Worm (Caenorhabditis elegans) whole organism, L3 larva: ENCODE results near the gene Y39G8B.10.
A peak's percentile ranks its signal among the peaks of the same experiment; 100 is the strongest.

ENCODE experiments used
- R02D3.7 ChIP-seq: fragments of 150-350 bp; optimal IDR thresholded peaks from 2 replicates; lab custom pipeline; 2014; ENCODE audit warnings: missing biosample characterization, missing genetic modification characterization
- ZK546.5 ChIP-seq: sonication (generic microtip); optimal IDR thresholded peaks from 2 replicates; lab custom pipeline; 2017; ENCODE audit warnings: missing biosample characterization, missing genetic modification characterization
- aly-2 ChIP-seq: fragments of 150-350 bp; optimal IDR thresholded peaks from 2 replicates; lab custom pipeline; 2014; ENCODE audit warnings: missing biosample characterization, missing genetic modification characterization
- ama-1 ChIP-seq: fragments of 150-350 bp; optimal IDR thresholded peaks from 2 replicates; lab custom pipeline; 2018
- ceh-16 ChIP-seq: sonication (generic microtip); optimal IDR thresholded peaks from 2 replicates; lab custom pipeline; 2017; ENCODE audit warnings: missing biosample characterization, missing genetic modification characterization
- ceh-28 ChIP-seq: fragments of 150-350 bp; optimal IDR thresholded peaks from 2 replicates; lab custom pipeline; 2014; ENCODE audit warnings: missing biosample characterization, missing genetic modification reagents, missing genetic modification characterization
- ceh-82 ChIP-seq: fragments of 150-350 bp; optimal IDR thresholded peaks from 2 replicates; lab custom pipeline; 2014; ENCODE audit warnings: missing biosample characterization, missing genetic modification characterization
- ceh-9 ChIP-seq: sonication (generic microtip); optimal IDR thresholded peaks from 2 replicates; lab custom pipeline; 2018; ENCODE audit warnings: missing biosample characterization, missing genetic modification characterization
- daf-12 ChIP-seq: fragments of 150-350 bp; optimal IDR thresholded peaks from 2 replicates; lab custom pipeline; 2014; ENCODE audit warnings: missing biosample characterization, missing genetic modification reagents, missing genetic modification characterization
- egl-27 ChIP-seq: sonication (generic microtip); optimal IDR thresholded peaks from 4 replicates; lab custom pipeline; 2017; ENCODE audit warnings: missing biosample characterization, missing genetic modification reagents, missing genetic modification characterization
- egl-5 ChIP-seq: fragments of 150-350 bp; optimal IDR thresholded peaks from 2 replicates; lab custom pipeline; 2017; ENCODE audit warnings: missing biosample characterization, missing genetic modification reagents, missing genetic modification characterization, inconsistent platforms
- elt-1 ChIP-seq: fragments of 150-350 bp; optimal IDR thresholded peaks from 2 replicates; lab custom pipeline; 2014; ENCODE audit warnings: missing biosample characterization, missing genetic modification characterization
- elt-2 ChIP-seq: sonication (generic microtip); optimal IDR thresholded peaks from 2 replicates; lab custom pipeline; 2016; ENCODE audit warnings: missing genetic modification reagents, mild to moderate bottlenecking, missing genetic modification characterization, missing compliant biosample characterization
- elt-3 ChIP-seq, 3 experiments: fragments of 150-350 bp in 1 of 3; sonication (generic microtip) in 2 of 3; optimal IDR thresholded peaks; 2 replicates in 2 of 3; 4 replicates in 1 of 3; lab custom pipeline; 2014 to 2017; ENCODE audit warnings: missing biosample characterization in 3 of 3, missing genetic modification characterization in 3 of 3
- eor-1 ChIP-seq, 2 experiments: fragments of 150-350 bp; optimal IDR thresholded peaks; 2 replicates each; lab custom pipeline; 2014 to 2018; ENCODE audit warnings: missing biosample characterization in 2 of 2, missing genetic modification characterization in 2 of 2
- fkh-10 ChIP-seq: sonication (generic microtip); optimal IDR thresholded peaks from 2 replicates; lab custom pipeline; 2017; ENCODE audit warnings: missing biosample characterization, missing genetic modification reagents, missing genetic modification characterization
- fkh-2 ChIP-seq: fragments of 150-350 bp; optimal IDR thresholded peaks from 2 replicates; lab custom pipeline; 2014; ENCODE audit warnings: missing biosample characterization, missing genetic modification reagents, missing genetic modification characterization
- fos-1 ChIP-seq: fragments of 150-350 bp; optimal IDR thresholded peaks from 2 replicates; lab custom pipeline; 2014; ENCODE audit warnings: missing biosample characterization, missing genetic modification characterization
- hmg-11 ChIP-seq: sonication (generic microtip); optimal IDR thresholded peaks from 2 replicates; lab custom pipeline; 2016; ENCODE audit warnings: missing genetic modification characterization, missing compliant biosample characterization
- jun-1 ChIP-seq: fragments of 150-350 bp; optimal IDR thresholded peaks from 2 replicates; lab custom pipeline; 2014; ENCODE audit warnings: missing biosample characterization, missing genetic modification reagents, missing genetic modification characterization
- lin-15B ChIP-seq: fragments of 150-350 bp; optimal IDR thresholded peaks from 2 replicates; lab custom pipeline; 2014; ENCODE audit warnings: missing biosample characterization, missing genetic modification characterization
- lin-39 ChIP-seq: fragments of 150-350 bp; optimal IDR thresholded peaks from 2 replicates; lab custom pipeline; 2018; ENCODE audit warnings: missing biosample characterization, missing genetic modification reagents, missing genetic modification characterization
- lsy-12 ChIP-seq: sonication (generic microtip); optimal IDR thresholded peaks from 2 replicates; lab custom pipeline; 2016; ENCODE audit warnings: mild to moderate bottlenecking, missing genetic modification characterization, missing compliant biosample characterization
- mdl-1 ChIP-seq: fragments of 150-350 bp; optimal IDR thresholded peaks from 2 replicates; lab custom pipeline; 2014; ENCODE audit warnings: missing biosample characterization, missing genetic modification characterization
- mml-1 ChIP-seq: fragments of 150-350 bp; sonication (generic microtip); optimal IDR thresholded peaks from 3 replicates; lab custom pipeline; 2014; ENCODE audit warnings: missing biosample characterization, missing genetic modification characterization
- nfya-1 ChIP-seq: sonication (generic microtip); optimal IDR thresholded peaks from 2 replicates; lab custom pipeline; 2017; ENCODE audit warnings: missing genetic modification characterization, mild to moderate bottlenecking, missing compliant biosample characterization, antibody characterized with exemption, moderate library complexity; ENCODE audit not compliant: insufficient read depth
- nhr-11 ChIP-seq: fragments of 150-350 bp; optimal IDR thresholded peaks from 2 replicates; lab custom pipeline; 2014; ENCODE audit warnings: missing biosample characterization, missing genetic modification characterization
- nhr-12 ChIP-seq: fragments of 150-350 bp; optimal IDR thresholded peaks from 2 replicates; lab custom pipeline; 2014; ENCODE audit warnings: missing biosample characterization, missing genetic modification characterization
- nhr-23 ChIP-seq: fragments of 150-350 bp; optimal IDR thresholded peaks from 2 replicates; lab custom pipeline; 2014; ENCODE audit warnings: missing biosample characterization, missing genetic modification reagents, missing genetic modification characterization
- nhr-237 ChIP-seq: fragments of 150-350 bp; optimal IDR thresholded peaks from 2 replicates; lab custom pipeline; 2014; ENCODE audit warnings: missing biosample characterization, missing genetic modification characterization
- nhr-25 ChIP-seq: sonication (generic microtip); optimal IDR thresholded peaks from 2 replicates; lab custom pipeline; 2017; ENCODE audit warnings: missing biosample characterization, missing genetic modification characterization
- nhr-28 ChIP-seq: fragments of 150-350 bp; optimal IDR thresholded peaks from 2 replicates; lab custom pipeline; 2014; ENCODE audit warnings: missing biosample characterization, missing genetic modification characterization
- nhr-43 ChIP-seq: sonication (generic microtip); optimal IDR thresholded peaks from 2 replicates; lab custom pipeline; 2016; ENCODE audit warnings: mild to moderate bottlenecking, missing genetic modification characterization, missing compliant biosample characterization; ENCODE audit not compliant: poor library complexity, severe bottlenecking
- nhr-67 ChIP-seq: fragments of 150-350 bp; optimal IDR thresholded peaks from 2 replicates; lab custom pipeline; 2014; ENCODE audit warnings: missing biosample characterization, missing genetic modification characterization
- nhr-76 ChIP-seq: fragments of 150-350 bp; sonication (generic microtip); optimal IDR thresholded peaks from 5 replicates; lab custom pipeline; 2014; ENCODE audit warnings: missing biosample characterization, missing genetic modification characterization
- nhr-77 ChIP-seq: fragments of 150-350 bp; optimal IDR thresholded peaks from 2 replicates; lab custom pipeline; 2014; ENCODE audit warnings: missing biosample characterization, missing genetic modification characterization
- pha-4 ChIP-seq: fragments of 150-350 bp; optimal IDR thresholded peaks from 2 replicates; lab custom pipeline; 2014; ENCODE audit warnings: missing biosample characterization, missing genetic modification reagents, missing genetic modification characterization
- pqm-1 ChIP-seq: fragments of 150-350 bp; optimal IDR thresholded peaks from 2 replicates; lab custom pipeline; 2017; ENCODE audit warnings: missing biosample characterization, missing genetic modification characterization, inconsistent platforms
- sea-2 ChIP-seq: fragments of 150-350 bp; sonication (generic microtip); optimal IDR thresholded peaks from 4 replicates; lab custom pipeline; 2014; ENCODE audit warnings: missing biosample characterization, missing genetic modification reagents, missing genetic modification characterization
- skn-1 ChIP-seq: fragments of 150-350 bp; optimal IDR thresholded peaks from 2 replicates; lab custom pipeline; 2014; ENCODE audit warnings: missing biosample characterization, missing genetic modification characterization
- snpc-4 ChIP-seq: fragments of 150-350 bp; optimal IDR thresholded peaks from 2 replicates; lab custom pipeline; 2014; ENCODE audit warnings: missing biosample characterization, missing genetic modification characterization
- tbx-2 ChIP-seq: sonication (generic microtip); optimal IDR thresholded peaks from 2 replicates; lab custom pipeline; 2016; ENCODE audit warnings: mild to moderate bottlenecking, missing genetic modification characterization, missing compliant biosample characterization
- unc-39 ChIP-seq: sonication (generic microtip); optimal IDR thresholded peaks from 4 replicates; lab custom pipeline; 2017; ENCODE audit warnings: missing biosample characterization, missing genetic modification characterization
- unc-62 ChIP-seq: fragments of 150-350 bp; sonication (generic microtip); optimal IDR thresholded peaks from 4 replicates; lab custom pipeline; 2014; ENCODE audit warnings: missing biosample characterization, missing genetic modification reagents, missing genetic modification characterization
- zag-1 ChIP-seq: fragments of 150-350 bp; optimal IDR thresholded peaks from 2 replicates; lab custom pipeline; 2014; ENCODE audit warnings: missing biosample characterization, missing genetic modification characterization
- ztf-11 ChIP-seq: fragments of 150-350 bp; optimal IDR thresholded peaks from 2 replicates; lab custom pipeline; 2014; ENCODE audit warnings: missing biosample characterization, missing genetic modification characterization
- ztf-4 ChIP-seq: fragments of 150-350 bp; optimal IDR thresholded peaks from 2 replicates; lab custom pipeline; 2014; ENCODE audit warnings: missing biosample characterization, missing genetic modification characterization

The Y39G8B.10 gene

DNA sequence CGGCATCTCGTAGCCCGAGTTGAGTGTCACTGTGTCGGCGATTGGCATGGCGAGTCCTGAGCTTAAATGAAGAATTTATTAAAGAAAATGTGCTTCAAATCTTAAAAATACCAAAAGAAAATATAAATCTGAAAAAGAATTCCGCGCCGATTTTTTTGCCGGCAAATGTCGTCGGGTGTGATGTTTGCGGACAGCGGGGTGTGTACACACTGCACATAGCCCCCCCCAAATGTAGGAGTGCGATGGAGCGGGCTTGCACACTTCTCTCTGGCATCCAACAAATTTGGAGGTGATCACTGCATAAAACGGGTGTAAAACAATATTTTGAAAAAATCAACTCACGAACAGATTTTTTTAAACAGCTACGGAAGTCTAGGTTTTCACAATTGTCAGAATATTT is 6.8 kb downstream of the Y39G8B.10 start, which contains the start of gene Y39G8B.2:
TSS of gene Y39G8B.2 (minus strand) at position 61 of the 400 bp plus-strand sequence.
- TF ChIP-seq elt-1 (no peak), tbx-2 (tag; lab: Kevin White, UChicago) (no peak), nhr-237 (tag; lab: Kevin White, UChicago) (no peak), ZK546.5 (tag; lab: Kevin White, UChicago) (no peak), sea-2 (no peak), elt-2 (tag; lab: Kevin White, UChicago) (peak; percentile 57), fkh-10 (GFP tag; lab: Kevin White, UChicago) (no peak), snpc-4 (tag; lab: Kevin White, UChicago) (peak; percentile 92), nhr-23 (tag; lab: Kevin White, UChicago) (peak; percentile 86), nhr-76 (tag; lab: Kevin White, UChicago) (no peak), eor-1 (tag; optimal IDR thresholded peaks at IDR 0.05; lab: Kevin White, UChicago) (no peak), egl-5 (tag; lab: Kevin White, UChicago) (peak; percentile 66), fkh-2 (tag; lab: Kevin White, UChicago) (no peak), hmg-11 (tag; lab: Kevin White, UChicago) (peak; percentile 81), ama-1 (lab: Kevin White, UChicago) (peak; percentile 49), aly-2 (tag; lab: Kevin White, UChicago) (no peak), pqm-1 (tag; lab: Kevin White, UChicago) (peak; percentile 60), ztf-4 (tag; lab: Kevin White, UChicago) (no peak), nhr-25 (tag; lab: Kevin White, UChicago) (peak; percentile 84), ceh-9 (tag; lab: Kevin White, UChicago) (no peak), daf-12 (tag; lab: Kevin White, UChicago) (no peak), lin-15B (tag; lab: Kevin White, UChicago) (peak; percentile 98), egl-27 (tag; lab: Kevin White, UChicago) (no peak), lsy-12 (tag; lab: Kevin White, UChicago) (peak; percentile 32), skn-1 (peak; percentile 11), nhr-28 (tag; lab: Kevin White, UChicago) (no peak), lin-39 (tag; lab: Kevin White, UChicago) (peak; percentile 88), nhr-43 (peak; percentile 80), fos-1 (tag; lab: Kevin White, UChicago) (peak; percentile 16), ceh-16 (no peak), pha-4 (peak; percentile 97), jun-1 (tag; lab: Kevin White, UChicago) (peak; percentile 56), nhr-12 (no peak), nhr-77 (tag; lab: Kevin White, UChicago) (no peak), zag-1 (tag; lab: Kevin White, UChicago) (peak; percentile 15), ztf-11 (tag; lab: Kevin White, UChicago) (no peak), nhr-11 (tag; lab: Kevin White, UChicago) (no peak), ceh-28 (tag; lab: Kevin White, UChicago) (peak; percentile 7), nhr-67 (tag; lab: Kevin White, UChicago) (no peak), elt-3 (tag; optimal IDR thresholded peaks at IDR 0.05; lab: Kevin White, UChicago) (peak in 1 of 3 experiments; percentile 40), ceh-82 (tag; lab: Kevin White, UChicago) (no peak), mml-1 (tag; lab: Kevin White, UChicago) (no peak), R02D3.7 (tag; lab: Kevin White, UChicago) (peak; percentile 55), mdl-1 (tag; lab: Kevin White, UChicago) (no peak), nfya-1 (peak; percentile 88), unc-39 (tag; lab: Kevin White, UChicago) (no peak), unc-62 (GFP tag; lab: Kevin White, UChicago) (no peak)
